Worm (Caenorhabditis elegans): ENCODE results near the gene his-38.

The his-38 gene

DNA sequence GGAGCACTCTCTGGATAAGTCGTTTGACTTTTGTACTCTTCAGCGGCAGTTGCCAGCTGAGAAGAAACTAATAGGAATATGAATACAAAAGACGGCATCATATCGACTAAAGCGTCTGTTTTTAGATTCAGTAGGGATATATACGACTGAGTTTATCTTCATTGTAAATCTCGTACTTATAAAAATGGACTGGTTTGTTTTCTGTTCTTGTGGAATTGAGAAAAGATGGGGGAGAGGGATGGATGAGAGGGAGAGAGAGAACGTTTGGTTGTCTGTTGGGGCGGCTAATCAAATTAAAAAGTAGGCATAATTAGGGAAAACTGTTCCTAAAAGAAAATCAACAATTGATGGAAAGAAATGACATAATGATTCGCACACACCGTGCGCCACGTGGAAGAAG, 40.3 kb downstream of the his-38 start, which contains the start of gene grd-7:
TSS of gene grd-7 (minus strand) at position 101 of the 400 bp plus-strand sequence.
- TF ChIP-seq ztf-1 (GFP tag; conservative IDR thresholded peaks at IDR 0.05) (no peak), skn-1 (tag; optimal IDR thresholded peaks at IDR 0.05) (no peak), lin-39 (tag; optimal IDR thresholded peaks at IDR 0.05) (no peak), snpc-4 (tag; optimal IDR thresholded peaks at IDR 0.05) (no peak), elt-1 (tag; optimal IDR thresholded peaks at IDR 0.05) (no peak), C34F6.9 (tag; optimal IDR thresholded peaks at IDR 0.05) (no peak), sem-4 (tag; optimal IDR thresholded peaks at IDR 0.05) (no peak), sma-3 (GFP tag; optimal IDR thresholded peaks at IDR 0.05) (no peak), nhr-237 (tag; optimal IDR thresholded peaks at IDR 0.05) (no peak), aly-2 (tag; optimal IDR thresholded peaks at IDR 0.05) (no peak), egl-27 (tag; optimal IDR thresholded peaks at IDR 0.05) (no peak), peb-1 (tag; optimal IDR thresholded peaks at IDR 0.05) (no peak), unc-55 (GFP tag; optimal IDR thresholded peaks at IDR 0.05) (no peak), gmeb-1 (tag; optimal IDR thresholded peaks at IDR 0.05) (no peak), nhr-21 (tag; optimal IDR thresholded peaks at IDR 0.05) (no peak), R02D3.7 (tag; optimal IDR thresholded peaks at IDR 0.05) (no peak), nhr-6 (tag; optimal IDR thresholded peaks at IDR 0.05) (no peak), ZK546.5 (tag; optimal IDR thresholded peaks at IDR 0.05) (no peak), ceh-16 (tag; optimal IDR thresholded peaks at IDR 0.05) (no peak)

DNA sequence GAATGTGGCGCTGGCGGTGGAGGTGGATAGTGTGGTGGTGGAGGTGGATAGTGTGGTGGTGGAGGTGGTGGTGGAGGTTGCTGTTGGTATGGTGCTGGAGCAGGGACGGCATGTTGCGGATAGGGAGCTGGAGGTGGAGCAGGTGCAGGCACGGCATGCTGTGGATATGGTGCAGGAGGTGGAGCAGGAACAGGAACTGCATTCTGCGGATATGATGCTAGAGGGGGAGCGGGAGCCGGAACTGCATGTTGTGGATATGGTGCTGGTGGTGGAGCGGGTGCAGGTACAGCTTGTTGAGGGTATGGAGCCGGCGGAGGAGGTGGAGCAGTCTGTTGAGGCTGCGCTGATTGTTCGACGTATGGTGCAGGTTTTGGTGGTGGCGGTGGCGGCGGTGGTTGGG, 40.7 kb downstream of the his-38 start:
- no peak for TF ChIP-seq sma-9 (GFP tag; optimal IDR thresholded peaks at IDR 0.05)
- TF ChIP-seq sma-9 (tag; optimal IDR thresholded peaks at IDR 0.05): no peak
- TF ChIP-seq unc-62 (GFP tag; optimal IDR thresholded peaks at IDR 0.05): no peak
- TF ChIP-seq sma-3 (GFP tag; optimal IDR thresholded peaks at IDR 0.05): no peak
- TF ChIP-seq mbf-1 (tag; optimal IDR thresholded peaks at IDR 0.05): no peak
- no peak for TF ChIP-seq peb-1 (tag; optimal IDR thresholded peaks at IDR 0.05)

DNA sequence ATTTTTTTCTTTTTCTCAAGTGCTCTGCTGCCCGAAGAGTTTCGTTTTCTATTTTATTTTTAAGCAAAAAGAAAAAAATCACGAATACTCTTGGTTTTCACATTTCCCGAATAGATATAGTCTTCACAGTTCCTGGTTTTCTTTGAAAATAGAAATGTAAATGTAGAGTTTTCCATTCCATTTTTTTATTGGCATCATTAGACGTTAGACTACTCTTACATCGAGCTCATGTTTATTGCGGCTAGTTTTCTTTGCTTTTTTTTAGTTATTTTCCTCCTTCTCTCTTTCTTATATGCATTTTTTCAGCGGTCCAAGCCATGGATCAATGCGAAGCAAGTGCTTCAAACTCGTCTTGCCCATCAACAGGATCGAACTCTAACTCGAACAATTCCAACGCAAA, 44.3 kb downstream of the his-38 start, which contains the start of gene F46H5.2:
TSS of gene F46H5.2 (plus strand) at position 301 of the 400 bp plus-strand sequence.
- no peak for TF ChIP-seq nhr-25 (tag; optimal IDR thresholded peaks at IDR 0.05)
- no peak for TF ChIP-seq mab-5 (tag; optimal IDR thresholded peaks at IDR 0.05)
- TF ChIP-seq snpc-4 (tag; optimal IDR thresholded peaks at IDR 0.05): no peak
- TF ChIP-seq dmd-4 (tag; optimal IDR thresholded peaks at IDR 0.05): no peak
- no peak for TF ChIP-seq lin-11 (tag; optimal IDR thresholded peaks at IDR 0.05)
- TF ChIP-seq egl-27 (tag; optimal IDR thresholded peaks at IDR 0.05): no peak
- TF ChIP-seq sem-4 (tag; optimal IDR thresholded peaks at IDR 0.05): no peak
- no peak for TF ChIP-seq F13H6.1 (tag; optimal IDR thresholded peaks at IDR 0.05)
- no peak for TF ChIP-seq crh-2 (tag; optimal IDR thresholded peaks at IDR 0.05)
- no peak for TF ChIP-seq ama-1 (optimal IDR thresholded peaks at IDR 0.05)
- TF ChIP-seq blmp-1 (tag; optimal IDR thresholded peaks at IDR 0.05; ENCODE audit: insufficient read depth): no peak

DNA sequence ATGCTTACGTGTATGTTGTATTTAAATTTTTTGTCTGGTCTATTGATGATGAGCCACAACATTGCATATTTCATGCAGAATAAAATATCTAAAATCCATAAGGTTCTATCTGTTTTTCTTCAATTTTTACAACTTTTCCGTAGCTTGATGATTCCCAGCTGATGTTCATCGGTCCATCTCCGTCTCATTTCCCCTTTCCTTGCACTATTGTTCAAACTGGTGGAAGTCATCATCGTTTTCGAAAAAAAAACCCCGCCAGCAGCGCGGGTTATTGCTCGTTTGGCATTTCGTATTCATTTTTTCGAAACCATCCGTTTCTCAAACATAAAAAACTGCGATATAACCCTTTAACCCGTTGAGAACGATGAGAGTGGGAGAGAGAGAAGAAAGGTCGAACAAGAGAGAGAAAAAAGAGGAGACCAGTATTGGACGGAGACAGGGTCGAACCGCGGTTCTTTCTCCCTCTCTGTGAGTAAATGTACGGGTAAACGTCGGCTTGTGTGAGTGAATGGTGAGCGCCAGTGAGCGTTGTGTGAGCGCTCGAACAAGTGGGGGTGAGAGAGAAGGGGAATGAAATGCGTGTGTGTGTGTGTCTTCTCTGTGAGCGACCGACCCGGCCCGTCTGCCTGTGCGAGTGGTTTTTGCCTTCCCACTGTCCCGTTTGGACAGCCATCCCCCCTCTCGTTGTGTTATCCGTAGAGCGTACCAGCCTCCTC, 44.9 kb downstream of the his-38 start:
- peak; percentile 92 for TF ChIP-seq sma-3 (GFP tag; optimal IDR thresholded peaks at IDR 0.05)
- TF ChIP-seq skn-1 (tag; optimal IDR thresholded peaks at IDR 0.05): no peak
- peak; percentile 75 for TF ChIP-seq ceh-16 (tag; optimal IDR thresholded peaks at IDR 0.05)
- TF ChIP-seq snpc-4 (tag; optimal IDR thresholded peaks at IDR 0.05): peak; percentile 75
- TF ChIP-seq unc-55 (GFP tag; optimal IDR thresholded peaks at IDR 0.05): peak; percentile 89
- peak; percentile 64 for TF ChIP-seq nhr-77 (tag; optimal IDR thresholded peaks at IDR 0.05)
- TF ChIP-seq nhr-11 (tag; optimal IDR thresholded peaks at IDR 0.05): no peak
- TF ChIP-seq lin-11 (tag; optimal IDR thresholded peaks at IDR 0.05): peak; percentile 89
- peak; percentile 74 for TF ChIP-seq blmp-1 (tag; optimal IDR thresholded peaks at IDR 0.05; ENCODE audit: insufficient read depth)
- TF ChIP-seq ZK546.5 (tag; optimal IDR thresholded peaks at IDR 0.05): no peak
- TF ChIP-seq nhr-10 (tag; optimal IDR thresholded peaks at IDR 0.05): peak; percentile 59
- TF ChIP-seq F13H6.1 (tag; optimal IDR thresholded peaks at IDR 0.05): peak; percentile 97
- TF ChIP-seq nhr-23 (tag; optimal IDR thresholded peaks at IDR 0.05): no peak
- peak; percentile 72 for TF ChIP-seq sem-4 (tag; optimal IDR thresholded peaks at IDR 0.05)
- peak; percentile 43 to 79 for TF ChIP-seq lsy-2 (tag; optimal IDR thresholded peaks at IDR 0.05)
- peak; percentile 88 for TF ChIP-seq Y55F3AM.14 (GFP tag; optimal IDR thresholded peaks at IDR 0.05)
- TF ChIP-seq ceh-82 (tag; optimal IDR thresholded peaks at IDR 0.05): no peak
- TF ChIP-seq lin-13 (GFP tag; optimal IDR thresholded peaks at IDR 0.05): peak; percentile 88
- no peak for TF ChIP-seq nhr-237 (tag; optimal IDR thresholded peaks at IDR 0.05)
- peak; percentile 93 for TF ChIP-seq nhr-25 (tag; optimal IDR thresholded peaks at IDR 0.05)
- no peak for TF ChIP-seq R02D3.7 (tag; optimal IDR thresholded peaks at IDR 0.05)
- peak; percentile 84 for TF ChIP-seq nhr-6 (tag; optimal IDR thresholded peaks at IDR 0.05)
- TF ChIP-seq C34F6.9 (tag; optimal IDR thresholded peaks at IDR 0.05): peak; percentile 87
- TF ChIP-seq elt-1 (tag; optimal IDR thresholded peaks at IDR 0.05): no peak
- TF ChIP-seq unc-39 (tag; optimal IDR thresholded peaks at IDR 0.05): peak; percentile 96
- peak; percentile 96 for TF ChIP-seq fos-1 (tag; optimal IDR thresholded peaks at IDR 0.05)
- TF ChIP-seq egl-27 (tag; optimal IDR thresholded peaks at IDR 0.05): peak; percentile 51
- no peak for TF ChIP-seq alr-1 (tag; optimal IDR thresholded peaks at IDR 0.05)
- no peak for TF ChIP-seq elt-3 (tag; optimal IDR thresholded peaks at IDR 0.05)
- peak; percentile 97 for TF ChIP-seq nhr-129 (tag; optimal IDR thresholded peaks at IDR 0.05)
- no peak for TF ChIP-seq dmd-4 (tag; optimal IDR thresholded peaks at IDR 0.05)
- TF ChIP-seq sma-9 (GFP tag; optimal IDR thresholded peaks at IDR 0.05): peak; percentile 78
- TF ChIP-seq sma-9 (tag; optimal IDR thresholded peaks at IDR 0.05): no peak
- no peak for TF ChIP-seq lin-39 (tag; optimal IDR thresholded peaks at IDR 0.05)

Data from whole organism, L2 larva.